Fruit fly (Drosophila melanogaster) whole organism, embryonic: ENCODE measurements around the gene Mtp.
A peak's percentile ranks its signal among the peaks of the same experiment; 100 is the strongest.

Source experiments
- Adf1 ChIP-seq: fragments of 200-800 bp; sonication (Bioruptor generic); IDR thresholded peaks from 2 replicates; pipeline ENCODE4 v1.3.6; 2022; ENCODE audit warnings: missing biosample characterization, missing genetic modification characterization
- Bgb ChIP-seq: fragments of 200-800 bp; sonication (Bioruptor generic); IDR thresholded peaks from 2 replicates; pipeline ENCODE4 v1.3.6; 2022; ENCODE audit warnings: missing biosample characterization, missing genetic modification characterization; ENCODE audit not compliant: partially characterized antibody
- CG10462 ChIP-seq: fragments of 200-800 bp; sonication (Bioruptor generic); optimal IDR thresholded peaks from 2 replicates; lab custom pipeline; 2016; ENCODE audit warnings: missing biosample characterization, missing genetic modification characterization
- CG11398 ChIP-seq: fragments of 200-800 bp; sonication (Bioruptor generic); optimal IDR thresholded peaks from 2 replicates; lab custom pipeline; 2016; ENCODE audit warnings: missing biosample characterization, missing genetic modification characterization
- CG14667 ChIP-seq: fragments of 200-800 bp; sonication (Bioruptor generic); IDR thresholded peaks from 2 replicates; pipeline ENCODE4 v1.3.6; 2022; ENCODE audit warnings: missing biosample characterization, missing genetic modification characterization
- CG14860 ChIP-seq: fragments of 200-800 bp; sonication (Bioruptor generic); IDR thresholded peaks from 3 replicates; pipeline ENCODE4 v1.3.6; 2022; ENCODE audit warnings: missing biosample characterization, missing genetic modification characterization; ENCODE audit not compliant: partially characterized antibody
- CG15073 ChIP-seq: fragments of 200-800 bp; sonication (Bioruptor generic); optimal IDR thresholded peaks from 2 replicates; lab custom pipeline; 2016; ENCODE audit warnings: missing biosample characterization, missing genetic modification characterization
- CG16779 ChIP-seq: fragments of 200-800 bp; sonication (Bioruptor generic); IDR thresholded peaks from 2 replicates; pipeline ENCODE4 v1.3.6; 2022; ENCODE audit warnings: missing biosample characterization, missing genetic modification characterization
- CG16813 ChIP-seq: fragments of 200-800 bp; sonication (Bioruptor generic); IDR thresholded peaks from 3 replicates; pipeline ENCODE4 v1.3.6; 2022; ENCODE audit warnings: missing biosample characterization, missing genetic modification characterization; ENCODE audit not compliant: partially characterized antibody
- CG16863 ChIP-seq: fragments of 200-800 bp; sonication (Bioruptor generic); optimal IDR thresholded peaks from 3 replicates; lab custom pipeline; 2016; ENCODE audit warnings: missing biosample characterization, missing genetic modification characterization
- CG2199 ChIP-seq: fragments of 200-800 bp; sonication (Bioruptor generic); IDR thresholded peaks from 3 replicates; pipeline ENCODE4 v1.3.6; 2022; ENCODE audit warnings: missing biosample characterization, missing genetic modification characterization
- CG2712 ChIP-seq: fragments of 200-800 bp; optimal IDR thresholded peaks from 3 replicates; lab custom pipeline; 2019; ENCODE audit warnings: missing biosample characterization, mild to moderate bottlenecking, missing genetic modification characterization, moderate library complexity
- CG30020 ChIP-seq: fragments of 200-800 bp; optimal IDR thresholded peaks from 2 replicates; lab custom pipeline; 2019; ENCODE audit warnings: missing biosample characterization, mild to moderate bottlenecking, missing genetic modification characterization, moderate library complexity
- CG3838 ChIP-seq: fragments of 200-800 bp; sonication (Bioruptor generic); optimal IDR thresholded peaks from 3 replicates; lab custom pipeline; 2016; ENCODE audit warnings: missing biosample characterization, missing genetic modification characterization
- CG4404 ChIP-seq: fragments of 200-800 bp; sonication (Bioruptor generic); IDR thresholded peaks from 2 replicates; pipeline ENCODE4 v1.3.6; 2022; ENCODE audit warnings: missing biosample characterization, missing genetic modification characterization
- CG6654 ChIP-seq: fragments of 200-800 bp; sonication (Bioruptor generic); optimal IDR thresholded peaks from 2 replicates; lab custom pipeline; 2017; ENCODE audit warnings: missing biosample characterization, mild to moderate bottlenecking, missing genetic modification characterization
- CG7372 ChIP-seq: fragments of 200-800 bp; sonication (Bioruptor generic); IDR thresholded peaks from 2 replicates; pipeline ENCODE4 v1.3.6; 2022; ENCODE audit warnings: missing biosample characterization, missing genetic modification characterization
- CG8290 ChIP-seq, 3 experiments: fragments of 200-800 bp; sonication (Bioruptor generic); optimal IDR thresholded peaks; 2 replicates each; lab custom pipeline; 2016 to 2019; ENCODE audit warnings: missing biosample characterization in 3 of 3, missing genetic modification characterization in 3 of 3, mild to moderate bottlenecking in 2 of 3, moderate library complexity in 1 of 3
- Drgx ChIP-seq: fragments of 200-800 bp; sonication (Bioruptor generic); IDR thresholded peaks from 2 replicates; pipeline ENCODE4 v1.3.6; 2022; ENCODE audit warnings: missing biosample characterization, missing genetic modification characterization
- Fer3 ChIP-seq: fragments of 200-800 bp; sonication (Bioruptor generic); optimal IDR thresholded peaks from 2 replicates; lab custom pipeline; 2018; ENCODE audit warnings: missing biosample characterization, mild to moderate bottlenecking, missing genetic modification characterization, moderate library complexity
- HLH4C ChIP-seq: fragments of 200-800 bp; sonication (Bioruptor generic); IDR thresholded peaks from 3 replicates; pipeline ENCODE4 v1.3.6; 2022; ENCODE audit warnings: missing biosample characterization, missing genetic modification characterization; ENCODE audit not compliant: partially characterized antibody
- Hr51 ChIP-seq, 2 experiments: fragments of 200-800 bp; sonication (Bioruptor generic); optimal IDR thresholded peaks; 2 replicates in 1 of 2; 3 replicates in 1 of 2; lab custom pipeline; 2016 to 2018; ENCODE audit warnings: missing biosample characterization in 2 of 2, missing genetic modification characterization in 2 of 2, mild to moderate bottlenecking in 1 of 2, moderate library complexity in 1 of 2
- Kr ChIP-seq: fragments of 200-800 bp; sonication (Bioruptor generic); optimal IDR thresholded peaks from 2 replicates; lab custom pipeline; 2017; ENCODE audit warnings: missing biosample characterization, mild to moderate bottlenecking, missing genetic modification characterization
- MTF-1 ChIP-seq: fragments of 200-800 bp; sonication (Bioruptor generic); optimal IDR thresholded peaks from 2 replicates; lab custom pipeline; 2018; ENCODE audit warnings: missing biosample characterization, mild to moderate bottlenecking, missing genetic modification characterization, borderline replicate concordance
- Med ChIP-seq: fragments of 200-800 bp; sonication (Bioruptor generic); peaks from one replicate; lab custom pipeline; 2016; ENCODE audit warnings: missing biosample characterization, missing genetic modification characterization, mild to moderate bottlenecking, inconsistent platforms, moderate library complexity
- Nf-YB ChIP-seq: fragments of 200-800 bp; sonication (Bioruptor generic); optimal IDR thresholded peaks from 3 replicates; lab custom pipeline; 2019; ENCODE audit warnings: missing biosample characterization, mild to moderate bottlenecking, missing genetic modification characterization, moderate library complexity
- Opbp ChIP-seq: fragments of 200-800 bp; sonication (Bioruptor generic); IDR thresholded peaks from 3 replicates; pipeline ENCODE4 v1.3.6; 2022; ENCODE audit warnings: missing biosample characterization, missing genetic modification characterization; ENCODE audit not compliant: partially characterized antibody
- Pdp1 ChIP-seq, 2 experiments: fragments of 200-800 bp; sonication (Bioruptor generic); optimal IDR thresholded peaks; 3 replicates each; lab custom pipeline; 2016; ENCODE audit warnings: missing biosample characterization in 2 of 2, missing genetic modification characterization in 2 of 2, mild to moderate bottlenecking in 1 of 2, moderate library complexity in 1 of 2
- ara ChIP-seq: fragments of 200-800 bp; sonication (Bioruptor generic); IDR thresholded peaks from 2 replicates; pipeline ENCODE4 v1.3.6; 2022; ENCODE audit warnings: missing biosample characterization, missing genetic modification characterization
- bab2 ChIP-seq: fragments of 200-800 bp; sonication (Bioruptor generic); optimal IDR thresholded peaks from 2 replicates; lab custom pipeline; 2016; ENCODE audit warnings: missing biosample characterization, missing genetic modification characterization
- br ChIP-seq: fragments of >200 bp; optimal IDR thresholded peaks from 2 replicates; lab custom pipeline; 2017
- cad ChIP-seq: fragments of >200 bp; optimal IDR thresholded peaks from 2 replicates; lab custom pipeline; 2017; ENCODE audit warnings: missing biosample characterization, missing genetic modification characterization
- cato ChIP-seq: fragments of 200-800 bp; sonication (Bioruptor generic); optimal IDR thresholded peaks from 2 replicates; lab custom pipeline; 2016; ENCODE audit warnings: missing biosample characterization, missing genetic modification characterization, borderline replicate concordance
- dysf ChIP-seq: fragments of 200-800 bp; sonication (Bioruptor generic); IDR thresholded peaks from 3 replicates; pipeline ENCODE4 v1.3.6; 2022; ENCODE audit warnings: missing biosample characterization, missing genetic modification characterization
- hth ChIP-seq: fragments of >200 bp; optimal IDR thresholded peaks from 2 replicates; lab custom pipeline; 2017; ENCODE audit warnings: inconsistent platforms
- mam ChIP-seq: fragments of 200-800 bp; sonication (Bioruptor generic); optimal IDR thresholded peaks from 3 replicates; lab custom pipeline; 2016; ENCODE audit warnings: missing biosample characterization, missing genetic modification characterization
- mld ChIP-seq: fragments of 200-800 bp; sonication (Bioruptor generic); IDR thresholded peaks from 3 replicates; pipeline ENCODE4 v1.3.6; 2022; ENCODE audit warnings: missing biosample characterization, missing genetic modification characterization; ENCODE audit not compliant: partially characterized antibody
- nerfin-2 ChIP-seq: fragments of 200-800 bp; sonication (Bioruptor generic); IDR thresholded peaks from 2 replicates; pipeline ENCODE4 v1.3.6; 2022; ENCODE audit warnings: missing biosample characterization, missing genetic modification characterization; ENCODE audit not compliant: partially characterized antibody
- ssp ChIP-seq: fragments of 200-800 bp; sonication (Bioruptor generic); IDR thresholded peaks from 2 replicates; pipeline ENCODE4 v1.3.6; 2022; ENCODE audit warnings: missing biosample characterization, missing genetic modification characterization
- tna ChIP-seq: fragments of 200-800 bp; sonication (Bioruptor generic); IDR thresholded peaks from 2 replicates; pipeline ENCODE4 v1.3.6; 2022; ENCODE audit warnings: missing biosample characterization, missing genetic modification characterization; ENCODE audit not compliant: partially characterized antibody
- tx ChIP-seq: fragments of 200-800 bp; sonication (Bioruptor generic); optimal IDR thresholded peaks from 2 replicates; lab custom pipeline; 2016; ENCODE audit warnings: missing biosample characterization, missing genetic modification characterization
- zfh1 ChIP-seq: fragments of 200-800 bp; sonication (Bioruptor generic); IDR thresholded peaks from 3 replicates; pipeline ENCODE4 v1.3.6; 2022; ENCODE audit warnings: missing biosample characterization, missing genetic modification characterization

Mtp gene

DNA sequence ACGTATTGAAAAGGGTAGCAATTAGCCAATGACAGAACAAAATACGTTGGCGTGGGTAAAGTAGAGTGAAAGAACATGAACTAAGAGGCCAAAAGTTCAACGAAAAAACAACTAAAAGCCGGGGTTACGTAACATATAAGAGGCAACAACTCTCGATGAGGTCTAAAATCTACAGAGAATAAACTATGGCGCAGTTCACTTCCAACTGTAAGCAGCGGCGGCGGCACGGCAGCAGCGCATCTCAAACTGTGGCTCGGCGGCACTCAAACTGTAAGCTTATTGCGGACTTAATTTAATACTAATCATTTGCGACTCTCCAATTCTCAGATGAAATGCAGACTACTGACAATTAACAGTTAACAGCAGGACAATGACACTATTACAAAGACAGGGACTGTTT lies 48.2 kb downstream of the Mtp start (continued):
- 0 out of 3 replicates have a peak, but pooled peaks have one; percentile 46 for TF ChIP-seq Opbp (GFP tag; lab: Robert Waterston, UW)
- no peak for TF ChIP-seq Nf-YB (GFP tag; lab: Kevin White, UChicago)
- peak; percentile 6 for TF ChIP-seq Med (GFP tag; lab: Kevin White, UChicago)
- no peak for TF ChIP-seq CG3838 (GFP tag; lab: Kevin White, UChicago)
- 0 out of 3 replicates have a peak, but pooled peaks have one; percentile 43 for TF ChIP-seq mld (GFP tag; lab: Robert Waterston, UW)
- TF ChIP-seq CG4404, result no peak
- no peak for TF ChIP-seq CG2712
- no peak for TF ChIP-seq cato (GFP tag; lab: Kevin White, UChicago)
- no peak for TF ChIP-seq ssp (GFP tag; lab: Robert Waterston, UW)
- TF ChIP-seq CG14667 (GFP tag; lab: Robert Waterston, UW), result no peak
- no peak for TF ChIP-seq Kr (GFP tag; lab: Kevin White, UChicago)
- peak; percentile 47; the same call in 1 of the 3 replicates for TF ChIP-seq HLH4C (GFP tag; lab: Robert Waterston, UW)
- TF ChIP-seq CG16813, result peak; percentile 54; the same call in 2 of the 3 replicates
- TF ChIP-seq CG16779 (GFP tag; lab: Robert Waterston, UW), result no peak
- peak; percentile 59 for TF ChIP-seq nerfin-2
- TF ChIP-seq CG8290 (GFP tag; optimal IDR thresholded peaks at IDR 0.05; lab: Kevin White, UChicago), result no peak
- TF ChIP-seq CG8290 (tag; optimal IDR thresholded peaks at IDR 0.05; lab: Kevin White, UChicago), result peak in 1 of 2 experiments; percentile 22
- TF ChIP-seq Pdp1 (GFP tag; optimal IDR thresholded peaks at IDR 0.05; lab: Kevin White, UChicago), result peak in 1 of 2 experiments; percentile 87
- TF ChIP-seq CG2199 (GFP tag; lab: Robert Waterston, UW), result peak; percentile 68; the same call in 2 of the 3 replicates
- no peak for TF ChIP-seq CG30020 (tag; lab: Kevin White, UChicago)
- TF ChIP-seq dysf (GFP tag; lab: Robert Waterston, UW), result no peak
- no peak for TF ChIP-seq CG15073 (GFP tag; lab: Kevin White, UChicago)
- 0 out of 3 replicates have a peak, but pooled peaks have one; percentile 30 for TF ChIP-seq zfh1 (GFP tag; lab: Robert Waterston, UW)
- TF ChIP-seq CG6654 (GFP tag; lab: Kevin White, UChicago), result peak; percentile 99
- TF ChIP-seq Bgb, result peak; percentile 39; the same call in 1 of the 2 replicates
- no peak for TF ChIP-seq tx (GFP tag; lab: Kevin White, UChicago)
- TF ChIP-seq tna (GFP tag; lab: Robert Waterston, UW), result peak; percentile 54; the same call in 1 of the 2 replicates
- TF ChIP-seq mam, result no peak
- TF ChIP-seq Adf1, result peak; percentile 42; the same call in 1 of the 2 replicates
- no peak for TF ChIP-seq Hr51 (GFP tag; optimal IDR thresholded peaks at IDR 0.05; lab: Kevin White, UChicago)
- TF ChIP-seq Fer3, result no peak
- no peak for TF ChIP-seq CG11398
- TF ChIP-seq CG14860 (GFP tag; lab: Robert Waterston, UW), result no peak; the same call in 2 of the 3 replicates
- TF ChIP-seq Drgx (GFP tag; lab: Robert Waterston, UW), result no peak
- TF ChIP-seq cad (GFP tag; lab: Kevin White, UChicago), result peak; percentile 97
- TF ChIP-seq ara (GFP tag; lab: Robert Waterston, UW), result no peak
- no peak for TF ChIP-seq hth (lab: Kevin White, UChicago)
- TF ChIP-seq bab2, result no peak
- no peak for TF ChIP-seq CG16863 (GFP tag; lab: Kevin White, UChicago)
- TF ChIP-seq br (lab: Kevin White, UChicago), result no peak
- no peak for TF ChIP-seq CG7372 (GFP tag; lab: Robert Waterston, UW)
- TF ChIP-seq CG10462 (GFP tag; lab: Kevin White, UChicago), result no peak
- no peak for TF ChIP-seq MTF-1 (GFP tag; lab: Kevin White, UChicago)
